Worm (Caenorhabditis elegans) whole organism, L1 larva: ENCODE results near the gene Y6E2A.7.
A peak's percentile ranks its signal among the peaks of the same experiment; 100 is the strongest.

Source experiments
- C16A3.4 ChIP-seq: fragments of 150-350 bp; optimal IDR thresholded peaks from 2 replicates; lab custom pipeline; 2014; ENCODE audit warnings: missing biosample characterization, missing genetic modification characterization
- F16B12.6 ChIP-seq: fragments of 150-350 bp; optimal IDR thresholded peaks from 2 replicates; lab custom pipeline; 2014; ENCODE audit warnings: missing biosample characterization, missing genetic modification characterization
- Y116A8C.19 ChIP-seq: sonication (generic microtip); optimal IDR thresholded peaks from 2 replicates; lab custom pipeline; 2016; ENCODE audit warnings: missing compliant biosample characterization, missing genetic modification characterization, borderline replicate concordance
- alr-1 ChIP-seq: fragments of 200-800 bp; sonication (Bioruptor generic); optimal IDR thresholded peaks from 2 replicates; lab custom pipeline; 2018; ENCODE audit warnings: borderline replicate concordance, mild to moderate bottlenecking, missing genetic modification characterization, missing compliant biosample characterization
- aly-2 ChIP-seq: fragments of 150-350 bp; optimal IDR thresholded peaks from 2 replicates; lab custom pipeline; 2014; ENCODE audit warnings: missing biosample characterization, missing genetic modification characterization
- ama-1 ChIP-seq: fragments of 150-350 bp; optimal IDR thresholded peaks from 2 replicates; lab custom pipeline; 2014
- ceh-63 ChIP-seq: fragments of 200-800 bp; sonication (Bioruptor generic); optimal IDR thresholded peaks from 2 replicates; lab custom pipeline; 2018; ENCODE audit warnings: mild to moderate bottlenecking, missing genetic modification characterization, missing compliant biosample characterization
- ceh-88 ChIP-seq: fragments of 200-800 bp; sonication (Bioruptor generic); IDR thresholded peaks from 2 replicates; pipeline ENCODE4 v1.3.6; 2022; ENCODE audit warnings: missing genetic modification characterization, missing compliant biosample characterization
- ceh-90 ChIP-seq: sonication (generic microtip); optimal IDR thresholded peaks from 2 replicates; lab custom pipeline; 2016; ENCODE audit warnings: missing genetic modification characterization, missing compliant biosample characterization
- dpl-1 ChIP-seq, 3 experiments: fragments of 150-350 bp in 2 of 3; sonication (generic microtip) in 1 of 3; optimal IDR thresholded peaks; 2 replicates each; lab custom pipeline; 2014 to 2017; ENCODE audit warnings: missing biosample characterization in 3 of 3, missing genetic modification characterization in 3 of 3, missing genetic modification reagents in 3 of 3
- efl-1 ChIP-seq, 4 experiments: fragments of 150-350 bp; optimal IDR thresholded peaks in 3 of 4; peaks in 1 of 4; 1 replicate in 1 of 4; 2 replicates in 3 of 4; lab custom pipeline; 2014; ENCODE audit warnings: missing biosample characterization in 2 of 4, missing genetic modification characterization in 2 of 4, missing genetic modification reagents in 2 of 4
- efl-3 ChIP-seq: fragments of 200-800 bp; sonication (Bioruptor generic); optimal IDR thresholded peaks from 2 replicates; lab custom pipeline; 2018; ENCODE audit warnings: mild to moderate bottlenecking, missing genetic modification characterization, missing compliant biosample characterization
- egl-13 ChIP-seq: sonication (generic microtip); optimal IDR thresholded peaks from 2 replicates; lab custom pipeline; 2016; ENCODE audit warnings: missing genotype, missing genetic modification reagents, missing genetic modification characterization, missing compliant biosample characterization
- elt-2 ChIP-seq: sonication (generic microtip); optimal IDR thresholded peaks from 2 replicates; lab custom pipeline; 2016; ENCODE audit warnings: missing genetic modification characterization, mild to moderate bottlenecking, inconsistent platforms, missing compliant biosample characterization, missing genetic modification reagents
- elt-3 ChIP-seq, 6 experiments: fragments of 150-350 bp in 1 of 6; sonication (generic microtip); optimal IDR thresholded peaks; 2 replicates each; lab custom pipeline; 2017 to 2018; ENCODE audit warnings: missing biosample characterization in 6 of 6, missing genetic modification characterization in 6 of 6, inconsistent platforms in 1 of 6
- ets-5 ChIP-seq: fragments of 200-800 bp; sonication (Bioruptor generic); IDR thresholded peaks from 2 replicates; pipeline ENCODE4 v1.3.6; 2022; ENCODE audit warnings: missing genetic modification characterization, missing compliant biosample characterization
- grh-1 ChIP-seq: fragments of 200-800 bp; sonication (Bioruptor generic); IDR thresholded peaks from 2 replicates; pipeline ENCODE4 v1.3.6; 2022; ENCODE audit warnings: missing genetic modification reagents, missing genetic modification characterization, missing compliant biosample characterization
- hlh-4 ChIP-seq: sonication (generic microtip); optimal IDR thresholded peaks from 2 replicates; lab custom pipeline; 2016; ENCODE audit warnings: mild to moderate bottlenecking, missing genetic modification characterization, missing compliant biosample characterization
- irx-1 ChIP-seq: sonication (generic microtip); optimal IDR thresholded peaks from 2 replicates; lab custom pipeline; 2016; ENCODE audit warnings: missing genetic modification characterization, missing compliant biosample characterization
- isw-1 ChIP-seq: fragments of 200-800 bp; sonication (Bioruptor generic); IDR thresholded peaks from 2 replicates; pipeline ENCODE4 v1.3.6; 2022; ENCODE audit warnings: missing genetic modification characterization, missing compliant biosample characterization
- jun-1 ChIP-seq: fragments of 150-350 bp; optimal IDR thresholded peaks from 2 replicates; lab custom pipeline; 2014; ENCODE audit warnings: missing biosample characterization, missing genetic modification reagents, missing genetic modification characterization
- lin-13 ChIP-seq: fragments of 150-350 bp; optimal IDR thresholded peaks from 2 replicates; lab custom pipeline; 2014; ENCODE audit warnings: missing biosample characterization, missing genetic modification reagents, missing genetic modification characterization
- lsy-2 ChIP-seq, 2 experiments: fragments of 150-350 bp; optimal IDR thresholded peaks; 2 replicates each; lab custom pipeline; 2014; ENCODE audit warnings: missing biosample characterization in 2 of 2, missing genetic modification characterization in 2 of 2
- mab-9 ChIP-seq: fragments of 200-800 bp; sonication (Bioruptor generic); IDR thresholded peaks from 2 replicates; pipeline ENCODE4 v1.3.6; 2022; ENCODE audit warnings: missing genetic modification reagents, missing genetic modification characterization, missing compliant biosample characterization
- nhr-28 ChIP-seq: fragments of 150-350 bp; optimal IDR thresholded peaks from 2 replicates; lab custom pipeline; 2014; ENCODE audit warnings: missing biosample characterization, missing genetic modification characterization
- nhr-47 ChIP-seq: sonication (generic microtip); optimal IDR thresholded peaks from 2 replicates; lab custom pipeline; 2016; ENCODE audit warnings: mild to moderate bottlenecking, missing genetic modification characterization, moderate library complexity, missing compliant biosample characterization
- nhr-71 ChIP-seq: sonication (generic microtip); optimal IDR thresholded peaks from 2 replicates; lab custom pipeline; 2016; ENCODE audit warnings: mild to moderate bottlenecking, missing genetic modification characterization, moderate library complexity, missing compliant biosample characterization
- nhr-90 ChIP-seq: sonication (generic microtip); optimal IDR thresholded peaks from 2 replicates; lab custom pipeline; 2016; ENCODE audit warnings: mild to moderate bottlenecking, missing genetic modification characterization, missing compliant biosample characterization; ENCODE audit not compliant: poor library complexity
- pag-3 ChIP-seq: sonication (generic microtip); optimal IDR thresholded peaks from 2 replicates; lab custom pipeline; 2017; ENCODE audit warnings: missing genetic modification characterization, mild to moderate bottlenecking, missing compliant biosample characterization, antibody characterized with exemption, borderline replicate concordance; ENCODE audit not compliant: insufficient read depth
- pqm-1 ChIP-seq: sonication (generic microtip); optimal IDR thresholded peaks from 3 replicates; lab custom pipeline; 2017; ENCODE audit warnings: missing biosample characterization, missing genetic modification characterization
- rnt-1 ChIP-seq: sonication (generic microtip); optimal IDR thresholded peaks from 2 replicates; lab custom pipeline; 2016; ENCODE audit warnings: mild to moderate bottlenecking, missing genetic modification characterization, moderate library complexity, missing compliant biosample characterization
- sox-4 ChIP-seq: sonication (generic microtip); optimal IDR thresholded peaks from 2 replicates; lab custom pipeline; 2016; ENCODE audit warnings: missing genetic modification characterization, missing compliant biosample characterization
- swsn-7 ChIP-seq: sonication (generic microtip); optimal IDR thresholded peaks from 2 replicates; lab custom pipeline; 2016; ENCODE audit warnings: missing genetic modification characterization, missing compliant biosample characterization
- tlp-1 ChIP-seq: fragments of 150-350 bp; optimal IDR thresholded peaks from 2 replicates; lab custom pipeline; 2014; ENCODE audit warnings: missing biosample characterization, missing genetic modification characterization
- zag-1 ChIP-seq: fragments of 150-350 bp; optimal IDR thresholded peaks from 2 replicates; lab custom pipeline; 2014; ENCODE audit warnings: missing biosample characterization, missing genetic modification characterization
- zip-4 ChIP-seq: fragments of 200-800 bp; sonication (Bioruptor generic); optimal IDR thresholded peaks from 2 replicates; lab custom pipeline; 2018; ENCODE audit warnings: mild to moderate bottlenecking, missing genetic modification characterization, moderate library complexity, missing compliant biosample characterization
- ztf-4 ChIP-seq: fragments of 150-350 bp; optimal IDR thresholded peaks from 2 replicates; lab custom pipeline; 2014; ENCODE audit warnings: missing biosample characterization, missing genetic modification characterization

The Y6E2A.7 gene

DNA sequence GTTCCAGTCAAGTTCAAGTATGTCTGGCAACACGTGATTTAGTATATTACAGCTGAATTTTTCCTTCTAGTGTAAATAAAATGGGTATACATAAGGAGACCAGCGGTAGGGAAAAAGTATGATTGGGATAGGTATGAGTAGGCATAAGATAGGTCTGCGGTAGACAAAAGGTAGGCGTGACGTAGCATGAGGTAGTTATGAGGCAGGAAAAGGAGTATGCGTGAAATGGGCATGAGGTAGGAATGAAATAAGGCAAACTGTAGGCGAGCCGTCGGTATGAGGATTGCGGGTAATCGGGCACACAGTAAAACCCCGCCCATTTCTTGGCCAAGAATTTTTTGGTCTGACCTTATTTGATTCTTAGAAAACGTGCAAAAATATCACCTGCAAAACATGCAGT, 1.8 kb downstream of the Y6E2A.7 start:
- TF ChIP-seq hlh-4 (tag; lab: Kevin White, UChicago) = peak; percentile 95
- TF ChIP-seq alr-1 (tag; lab: Kevin White, UChicago) = no peak

DNA sequence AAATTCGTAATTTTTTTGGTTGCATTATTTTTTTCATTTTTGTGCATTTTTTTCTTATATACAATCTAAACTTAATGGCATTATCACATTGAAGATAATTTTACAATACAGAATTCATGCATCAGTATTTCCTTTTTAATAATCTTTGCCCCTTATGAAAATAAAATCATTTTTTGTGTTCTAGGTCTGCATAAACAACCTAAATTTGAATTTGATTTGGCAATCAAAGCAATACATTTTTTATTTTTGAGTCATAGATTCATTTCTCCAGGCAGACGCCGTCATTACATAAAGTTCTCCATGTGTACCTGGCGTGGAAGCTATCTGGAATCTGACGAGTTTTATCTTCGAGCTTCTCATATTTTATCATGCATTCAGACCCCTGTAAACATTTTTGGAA, 2.2 kb downstream of the Y6E2A.7 start, which contains the start of gene srh-140:
srh-140 (plus strand) TSS at position 301 of the 400 bp plus-strand sequence.
- no peak for TF ChIP-seq pqm-1 (tag; lab: Kevin White, UChicago)
- TF ChIP-seq aly-2 = no peak
- no peak for TF ChIP-seq sox-4 (tag; lab: Kevin White, UChicago)

DNA sequence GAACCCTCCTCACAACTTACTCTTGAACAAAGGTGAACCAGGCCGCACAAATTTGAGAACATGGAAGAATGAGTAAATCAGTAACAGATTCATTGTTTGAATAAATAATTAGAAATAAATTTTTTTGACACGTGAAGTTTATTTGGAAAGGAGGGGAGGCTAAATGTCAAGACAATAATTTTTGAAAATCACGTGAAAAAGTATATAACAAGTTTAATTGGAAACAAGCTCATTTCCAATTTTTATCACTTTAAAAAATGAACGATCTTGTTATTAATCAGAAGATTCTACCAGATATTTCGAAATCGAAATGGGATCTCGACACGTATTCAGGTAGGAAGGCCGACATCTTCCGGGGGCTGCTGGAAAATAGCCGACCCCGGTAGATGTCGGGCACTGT, 6.9 kb downstream of the Y6E2A.7 start, which contains the start of the genes irld-57 and sfxn-1.3:
irld-57 (minus strand) TSS at position 101 of the 400 bp plus-strand sequence.
sfxn-1.3 (plus strand) TSS at position 232 of the 400 bp plus-strand sequence.
- TF ChIP-seq lin-13 (GFP tag; lab: Kevin White, UChicago) (no peak), ceh-90 (no peak), hlh-4 (tag; lab: Kevin White, UChicago) (no peak), isw-1 (no peak)

DNA sequence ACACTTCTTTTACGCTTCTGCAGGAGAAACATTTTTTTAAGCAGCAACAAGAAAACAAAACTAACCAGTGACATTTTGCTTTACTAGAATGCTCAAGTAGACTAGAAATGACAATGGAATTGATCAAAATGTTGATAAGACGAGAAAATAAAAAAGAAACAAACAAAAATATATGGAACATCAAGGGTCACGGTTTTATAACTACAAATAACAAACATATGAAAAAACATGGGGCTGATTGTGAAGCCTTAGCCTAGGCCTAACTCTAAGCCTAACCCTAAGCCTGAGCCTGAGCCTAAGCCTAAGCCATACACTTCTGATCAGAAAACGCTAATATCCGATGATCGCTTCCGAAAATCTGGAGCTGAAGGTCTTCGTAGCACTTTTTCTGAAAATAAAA, 10.8 kb downstream of the Y6E2A.7 start, which contains the start of gene Y6E2A.10:
Y6E2A.10 (minus strand) TSS at position 101 of the 400 bp plus-strand sequence.
- TF ChIP-seq jun-1 (tag; lab: Kevin White, UChicago) (no peak), nhr-28 (tag; lab: Kevin White, UChicago) (no peak), elt-2 (tag; lab: Kevin White, UChicago) (no peak), Y116A8C.19 (tag; lab: Kevin White, UChicago) (no peak), pag-3 (tag; lab: Kevin White, UChicago) (no peak), mab-9 (GFP tag; lab: Robert Waterston, UW) (no peak), elt-3 (tag; optimal IDR thresholded peaks at IDR 0.05; lab: Kevin White, UChicago) (no peak)

DNA sequence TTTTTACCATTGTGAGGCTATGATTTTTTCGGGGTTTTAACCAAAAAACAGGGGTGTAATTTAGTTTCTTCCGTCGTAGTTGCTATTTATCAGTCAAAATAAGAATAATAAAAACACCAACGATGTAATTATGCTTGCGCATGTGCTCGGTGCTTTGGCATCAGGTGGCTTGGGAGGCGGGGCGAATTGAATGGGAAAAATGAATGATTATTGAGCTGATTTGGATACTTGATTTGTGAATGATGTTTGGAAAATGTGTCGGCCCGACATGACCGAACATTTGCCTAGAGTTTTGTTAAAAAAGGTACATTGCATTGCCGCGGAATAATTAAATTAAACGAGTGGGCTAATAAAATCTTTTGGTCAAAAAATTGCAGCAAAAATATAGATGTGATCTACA, 12.5 kb downstream of the Y6E2A.7 start, which contains the start of gene str-38:
str-38 (minus strand) TSS at position 101 of the 400 bp plus-strand sequence.
- no peak for TF ChIP-seq ceh-90
- no peak for TF ChIP-seq jun-1 (tag; lab: Kevin White, UChicago)
- TF ChIP-seq ztf-4 (tag; lab: Kevin White, UChicago) = no peak
- TF ChIP-seq swsn-7 (tag; lab: Kevin White, UChicago) = no peak
- no peak for TF ChIP-seq tlp-1 (tag; lab: Kevin White, UChicago)
- no peak for TF ChIP-seq ama-1 (lab: Kevin White, UChicago)
- TF ChIP-seq alr-1 (tag; lab: Kevin White, UChicago) = no peak
- TF ChIP-seq nhr-71 (tag; lab: Kevin White, UChicago) = no peak
- TF ChIP-seq irx-1 (tag; lab: Kevin White, UChicago) = no peak
- TF ChIP-seq efl-3 (GFP tag; lab: Kevin White, UChicago) = no peak
- TF ChIP-seq ets-5 (GFP tag; lab: Robert Waterston, UW) = no peak
- TF ChIP-seq nhr-28 (tag; lab: Kevin White, UChicago) = no peak
- no peak for TF ChIP-seq lsy-2 (tag; optimal IDR thresholded peaks at IDR 0.05; lab: Kevin White, UChicago)
- no peak for TF ChIP-seq ceh-63
- TF ChIP-seq mab-9 (GFP tag; lab: Robert Waterston, UW) = no peak

DNA sequence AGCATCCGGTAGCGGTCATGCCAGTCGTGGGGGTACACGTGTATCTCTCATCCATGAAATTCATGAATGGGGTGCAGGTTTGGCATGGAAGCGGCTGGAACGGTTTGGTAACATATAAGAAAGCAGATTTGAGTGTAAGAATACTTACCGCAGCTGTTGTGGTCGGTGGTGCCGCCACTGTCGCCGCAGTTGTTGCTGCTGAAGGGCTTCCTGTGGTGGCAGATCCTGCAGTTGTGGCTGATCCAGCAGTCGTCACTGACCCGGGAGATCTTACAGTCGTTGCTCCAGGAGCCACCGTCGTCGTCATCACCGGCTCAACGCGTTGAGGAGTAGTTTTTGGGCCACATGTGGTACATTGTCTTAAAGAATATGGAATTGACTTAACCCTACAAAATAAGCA, 13.3 kb downstream of the Y6E2A.7 start:
- TF ChIP-seq zip-4 (GFP tag; lab: Kevin White, UChicago) = no peak
- no peak for TF ChIP-seq lsy-2 (tag; optimal IDR thresholded peaks at IDR 0.05; lab: Kevin White, UChicago)
- TF ChIP-seq ceh-88 = no peak
- TF ChIP-seq rnt-1 (tag; lab: Kevin White, UChicago) = no peak
- no peak for TF ChIP-seq zag-1

DNA sequence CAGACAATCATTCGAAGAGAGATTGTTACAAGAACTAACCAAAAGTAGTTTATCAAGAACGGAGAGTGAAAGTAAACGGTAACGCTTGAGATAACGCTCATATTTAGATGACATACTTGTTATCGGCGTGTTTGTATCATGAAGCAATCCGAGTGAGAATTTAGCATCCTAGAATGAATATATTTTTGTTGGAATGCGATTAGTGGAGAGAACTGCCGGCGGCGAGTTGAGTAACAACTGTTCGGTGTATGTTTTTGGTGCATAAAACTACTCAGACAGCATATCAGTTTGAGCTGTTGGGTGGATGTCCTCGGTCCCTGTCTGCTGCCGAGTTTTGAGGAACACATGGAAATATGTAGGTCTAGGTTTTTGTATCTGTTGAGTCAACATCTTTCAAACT, 13.9 kb downstream of the Y6E2A.7 start, which contains the start of gene T23D5.3:
T23D5.3 (minus strand) TSS at position 101 of the 400 bp plus-strand sequence.
- TF ChIP-seq zip-4 (GFP tag; lab: Kevin White, UChicago) (no peak), nhr-47 (tag; lab: Kevin White, UChicago) (no peak), irx-1 (tag; lab: Kevin White, UChicago) (no peak), nhr-90 (tag; lab: Kevin White, UChicago) (no peak), rnt-1 (tag; lab: Kevin White, UChicago) (no peak), sox-4 (tag; lab: Kevin White, UChicago) (no peak), Y116A8C.19 (tag; lab: Kevin White, UChicago) (no peak), efl-1 (optimal IDR thresholded peaks at IDR 0.05; lab: Kevin White, UChicago) (no peak), efl-1 (GFP tag; optimal IDR thresholded peaks at IDR 0.05 in 1 of 2; lab: Kevin White, UChicago) (no peak), grh-1 (GFP tag; lab: Robert Waterston, UW) (no peak), jun-1 (tag; lab: Kevin White, UChicago) (no peak), lsy-2 (tag; optimal IDR thresholded peaks at IDR 0.05; lab: Kevin White, UChicago) (no peak), pag-3 (tag; lab: Kevin White, UChicago) (no peak), ama-1 (lab: Kevin White, UChicago) (no peak), F16B12.6 (tag; lab: Kevin White, UChicago) (no peak), egl-13 (tag; lab: Kevin White, UChicago) (no peak), ceh-88 (no peak), C16A3.4 (no peak), dpl-1 (GFP tag; optimal IDR thresholded peaks at IDR 0.05; lab: Kevin White, UChicago) (no peak)
